Fruit fly (Drosophila melanogaster): ENCODE results near the gene p38a.

Gene p38a

DNA sequence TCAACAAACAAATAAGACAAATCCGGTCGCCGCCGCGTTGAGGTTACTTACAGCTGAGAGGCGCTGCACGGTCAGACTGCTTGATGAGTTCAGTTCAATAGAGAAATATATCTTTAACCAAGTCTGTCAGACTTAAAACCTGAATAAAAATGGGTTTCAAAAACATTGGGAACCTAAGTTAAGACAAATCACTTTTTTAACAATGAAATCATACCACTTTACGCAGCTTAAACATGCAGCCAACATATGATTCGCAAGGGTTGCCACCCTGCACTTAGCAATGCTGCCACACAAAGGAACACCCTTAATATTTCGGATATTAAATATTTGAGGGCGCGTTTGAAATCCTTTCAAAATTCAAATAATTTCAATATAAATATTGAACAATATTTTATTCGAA is 36.5 kb upstream of the p38a start, which contains the start of gene CG5515 (continued):
- peak; percentile 86 for TF ChIP-seq Rfx (GFP tag; IDR thresholded peaks at IDR 0.05)
- TF ChIP-seq zen2 (GFP tag; IDR thresholded peaks at IDR 0.05; ENCODE audit: partially characterized antibody) = no peak; the same call in 2 of the 3 replicates
- TF ChIP-seq Kr (GFP tag; optimal IDR thresholded peaks at IDR 0.05) = no peak
- peak; percentile 77 for TF ChIP-seq grau (tag; optimal IDR thresholded peaks at IDR 0.05)
- peak; percentile 48 for TF ChIP-seq eyg (GFP tag; optimal IDR thresholded peaks at IDR 0.05)
- TF ChIP-seq crol (GFP tag; IDR thresholded peaks at IDR 0.05) = no peak
- peak; percentile 43 for TF ChIP-seq oc (tag; optimal IDR thresholded peaks at IDR 0.05)
- TF ChIP-seq CG13624 (GFP tag; optimal IDR thresholded peaks at IDR 0.05) = peak; percentile 82
- TF ChIP-seq CG6254 (GFP tag; optimal IDR thresholded peaks at IDR 0.05) = no peak
- TF ChIP-seq fd102C (GFP tag; optimal IDR thresholded peaks at IDR 0.05) = no peak
- TF ChIP-seq scrt (GFP tag; optimal IDR thresholded peaks at IDR 0.05) = no peak
- peak; percentile 51 for TF ChIP-seq CG1024 (GFP tag; IDR thresholded peaks at IDR 0.05)
- no peak for TF ChIP-seq CG8359 (GFP tag; optimal IDR thresholded peaks at IDR 0.05; ENCODE audit: borderline replicate concordance)
- peak; percentile 86 for TF ChIP-seq Dad (GFP tag; optimal IDR thresholded peaks at IDR 0.05)
- peak; percentile 66 for TF ChIP-seq CG8765 (GFP tag; IDR thresholded peaks at IDR 0.05)
- TF ChIP-seq CG4707 (GFP tag; optimal IDR thresholded peaks at IDR 0.05) = no peak
- no peak for TF ChIP-seq CG12071 (GFP tag; optimal IDR thresholded peaks at IDR 0.05)
- peak; percentile 88 for TF ChIP-seq zfh2 (GFP tag; optimal IDR thresholded peaks at IDR 0.05)
- peak; percentile 89 for TF ChIP-seq knrl (GFP tag; IDR thresholded peaks at IDR 0.05; ENCODE audit: partially characterized antibody)
- no peak for TF ChIP-seq CG10565 (GFP tag; optimal IDR thresholded peaks at IDR 0.05)
- no peak for TF ChIP-seq seq (GFP tag; IDR thresholded peaks at IDR 0.05)
- TF ChIP-seq pita (GFP tag; optimal IDR thresholded peaks at IDR 0.05) = no peak
- no peak for TF ChIP-seq MTF-1 (GFP tag; optimal IDR thresholded peaks at IDR 0.05; ENCODE audit: borderline replicate concordance)
- TF ChIP-seq CG4820 (GFP tag; optimal IDR thresholded peaks at IDR 0.05) = peak; percentile 59
- TF ChIP-seq slou (GFP tag; optimal IDR thresholded peaks at IDR 0.05) = no peak
- peak; percentile 59 for TF ChIP-seq CG10267 (tag; optimal IDR thresholded peaks at IDR 0.05)
- peak; percentile 83 for TF ChIP-seq Oaz (GFP tag; IDR thresholded peaks at IDR 0.05)
- peak; percentile 50; the same call in 1 of the 2 replicates for TF ChIP-seq Lim3 (GFP tag; IDR thresholded peaks at IDR 0.05)
- peak; percentile 61 for TF ChIP-seq B-H1 (GFP tag; IDR thresholded peaks at IDR 0.05)
- TF ChIP-seq CG12744 (GFP tag; optimal IDR thresholded peaks at IDR 0.05) = peak; percentile 50
- no peak for TF ChIP-seq D19A (tag; optimal IDR thresholded peaks at IDR 0.05)
- TF ChIP-seq CHES-1-like (GFP tag; optimal IDR thresholded peaks at IDR 0.05) = peak; percentile 76
- no peak for TF ChIP-seq CG17912 (GFP tag; optimal IDR thresholded peaks at IDR 0.05)
- TF ChIP-seq ro (GFP tag; IDR thresholded peaks at IDR 0.05) = peak; percentile 36; the same call in 1 of the 2 replicates
- peak; percentile 76 for TF ChIP-seq CG15601 (tag; optimal IDR thresholded peaks at IDR 0.05)
- TF ChIP-seq sc (optimal IDR thresholded peaks at IDR 0.05) = no peak
- peak; percentile 20 for TF ChIP-seq sc (GFP tag; optimal IDR thresholded peaks at IDR 0.05)
- peak; percentile 95 for TF ChIP-seq CG18764 (GFP tag; optimal IDR thresholded peaks at IDR 0.05)
- no peak for TF ChIP-seq z (GFP tag; IDR thresholded peaks at IDR 0.05)
- 0 out of 2 replicates have a peak, but pooled peaks have one; percentile 7 for TF ChIP-seq CG10321 (GFP tag; IDR thresholded peaks at IDR 0.05)
- TF ChIP-seq CG11247 (GFP tag; IDR thresholded peaks at IDR 0.05) = peak; percentile 78
- peak; percentile 64 for TF ChIP-seq gt (GFP tag; IDR thresholded peaks at IDR 0.05)
- no peak for TF ChIP-seq Sox100B (GFP tag; optimal IDR thresholded peaks at IDR 0.05)
- peak; percentile 44; the same call in 1 of the 2 replicates for TF ChIP-seq bowl (GFP tag; IDR thresholded peaks at IDR 0.05)
- TF ChIP-seq CG30020 (tag; optimal IDR thresholded peaks at IDR 0.05) = peak; percentile 55
- TF ChIP-seq CG31224 (GFP tag; IDR thresholded peaks at IDR 0.05) = peak; percentile 47; the same call in 1 of the 2 replicates
- peak; percentile 87 for TF ChIP-seq esg (GFP tag; conservative IDR thresholded peaks at IDR 0.05)
- TF ChIP-seq Lpt (GFP tag; optimal IDR thresholded peaks at IDR 0.05) = no peak
- no peak; the same call in 1 of the 2 replicates for TF ChIP-seq CG31441 (GFP tag; IDR thresholded peaks at IDR 0.05)
- peak; percentile 62 for TF ChIP-seq Myb (GFP tag; optimal IDR thresholded peaks at IDR 0.05)
- TF ChIP-seq dm (GFP tag; optimal IDR thresholded peaks at IDR 0.05) = peak; percentile 81
- TF ChIP-seq dan (GFP tag; IDR thresholded peaks at IDR 0.05) = no peak
